Fruit fly (Drosophila melanogaster) whole organism, embryonic: ENCODE measurements around the gene Rpn11.

Experiments used
- Atf-2 ChIP-seq: fragments of 200-800 bp; sonication (Bioruptor generic); optimal IDR thresholded peaks from 2 replicates; lab custom pipeline; 2016; ENCODE audit warnings: missing biosample characterization, missing genetic modification characterization
- Bdp1 ChIP-seq: fragments of 200-800 bp; sonication (Bioruptor generic); optimal IDR thresholded peaks from 3 replicates; lab custom pipeline; 2016; ENCODE audit warnings: missing biosample characterization, missing genetic modification characterization
- CG11504 ChIP-seq: fragments of 200-800 bp; sonication (Bioruptor generic); optimal IDR thresholded peaks from 3 replicates; lab custom pipeline; 2019; ENCODE audit warnings: missing biosample characterization, mild to moderate bottlenecking, missing genetic modification characterization, moderate library complexity
- CG11695 ChIP-seq: fragments of 200-800 bp; sonication (Bioruptor generic); IDR thresholded peaks from 3 replicates; pipeline ENCODE4 v1.3.6; 2022; ENCODE audit warnings: missing biosample characterization, missing genetic modification characterization
- CG12769 ChIP-seq: fragments of 200-800 bp; sonication (Bioruptor generic); optimal IDR thresholded peaks from 2 replicates; lab custom pipeline; 2019; ENCODE audit warnings: missing biosample characterization, mild to moderate bottlenecking, missing genetic modification characterization, moderate library complexity
- CG13624 ChIP-seq: fragments of 200-800 bp; sonication (Bioruptor generic); optimal IDR thresholded peaks from 2 replicates; lab custom pipeline; 2016; ENCODE audit warnings: missing biosample characterization, missing genetic modification characterization
- CG14441 ChIP-seq: fragments of 200-800 bp; sonication (Bioruptor generic); IDR thresholded peaks from 2 replicates; pipeline ENCODE4 v1.3.6; 2022; ENCODE audit warnings: missing biosample characterization, missing genetic modification characterization
- CG1529 ChIP-seq: fragments of 200-800 bp; sonication (Bioruptor generic); optimal IDR thresholded peaks from 3 replicates; lab custom pipeline; 2018; ENCODE audit warnings: missing biosample characterization, missing genetic modification characterization
- CG17328 ChIP-seq: fragments of 200-800 bp; sonication (Bioruptor generic); IDR thresholded peaks from 2 replicates; pipeline ENCODE4 v1.3.6; 2022; ENCODE audit warnings: missing biosample characterization, missing genetic modification characterization
- CG17912 ChIP-seq: fragments of 200-800 bp; sonication (Bioruptor generic); optimal IDR thresholded peaks from 2 replicates; lab custom pipeline; 2018; ENCODE audit warnings: missing biosample characterization, mild to moderate bottlenecking, missing genetic modification characterization
- CG2116 ChIP-seq: fragments of 200-800 bp; sonication (Bioruptor generic); optimal IDR thresholded peaks from 3 replicates; lab custom pipeline; 2018; ENCODE audit warnings: missing biosample characterization, mild to moderate bottlenecking, missing genetic modification characterization
- CG2202 ChIP-seq: fragments of 200-800 bp; sonication (Bioruptor generic); optimal IDR thresholded peaks from 2 replicates; lab custom pipeline; 2018; ENCODE audit warnings: missing biosample characterization, mild to moderate bottlenecking, missing genetic modification characterization
- CG30431 ChIP-seq: fragments of 200-800 bp; sonication (Bioruptor generic); optimal IDR thresholded peaks from 2 replicates; lab custom pipeline; 2017; ENCODE audit warnings: missing biosample characterization, missing genetic modification characterization
- CG31365 ChIP-seq: fragments of 200-800 bp; sonication (Bioruptor generic); optimal IDR thresholded peaks from 2 replicates; lab custom pipeline; 2018; ENCODE audit warnings: missing biosample characterization, mild to moderate bottlenecking, missing genetic modification characterization
- CG33557 ChIP-seq: fragments of 200-800 bp; sonication (Bioruptor generic); optimal IDR thresholded peaks from 2 replicates; lab custom pipeline; 2019; ENCODE audit warnings: missing biosample characterization, mild to moderate bottlenecking, missing genetic modification characterization, moderate library complexity
- CG4617 ChIP-seq: fragments of 200-800 bp; sonication (Bioruptor generic); optimal IDR thresholded peaks from 3 replicates; lab custom pipeline; 2016; ENCODE audit warnings: missing biosample characterization, missing genetic modification characterization, borderline replicate concordance
- CG6175 ChIP-seq: fragments of 200-800 bp; sonication (Bioruptor generic); IDR thresholded peaks from 3 replicates; pipeline ENCODE4 v1.3.6; 2022; ENCODE audit warnings: missing biosample characterization, missing genetic modification characterization
- CG6683 ChIP-seq: fragments of 200-800 bp; sonication (Bioruptor generic); optimal IDR thresholded peaks from 2 replicates; lab custom pipeline; 2017; ENCODE audit warnings: missing biosample characterization, mild to moderate bottlenecking, missing genetic modification characterization, missing genetic modification reagents
- CG6854 ChIP-seq: fragments of 200-800 bp; sonication (Bioruptor generic); optimal IDR thresholded peaks from 3 replicates; lab custom pipeline; 2017; ENCODE audit warnings: missing biosample characterization, mild to moderate bottlenecking, missing genetic modification characterization
- CG7556 ChIP-seq: fragments of 200-800 bp; sonication (Bioruptor generic); optimal IDR thresholded peaks from 2 replicates; lab custom pipeline; 2017; ENCODE audit warnings: missing biosample characterization, mild to moderate bottlenecking, missing genetic modification characterization
- CG7839 ChIP-seq: fragments of 200-800 bp; sonication (Bioruptor generic); optimal IDR thresholded peaks from 3 replicates; lab custom pipeline; 2018; ENCODE audit warnings: missing biosample characterization, mild to moderate bottlenecking, missing genetic modification characterization, moderate library complexity
- CG8924 ChIP-seq: fragments of 200-800 bp; optimal IDR thresholded peaks from 3 replicates; lab custom pipeline; 2019; ENCODE audit warnings: missing biosample characterization, mild to moderate bottlenecking, missing genetic modification characterization, moderate library complexity
- CG9437 ChIP-seq: fragments of 200-800 bp; sonication (Bioruptor generic); optimal IDR thresholded peaks from 2 replicates; lab custom pipeline; 2018; ENCODE audit warnings: missing biosample characterization, mild to moderate bottlenecking, missing genetic modification characterization
- CG9817 ChIP-seq: fragments of 200-800 bp; sonication (Bioruptor generic); optimal IDR thresholded peaks from 2 replicates; lab custom pipeline; 2018; ENCODE audit warnings: missing biosample characterization, mild to moderate bottlenecking, missing genetic modification characterization, moderate library complexity
- CG9876 ChIP-seq: fragments of 200-800 bp; sonication (Bioruptor generic); optimal IDR thresholded peaks from 2 replicates; lab custom pipeline; 2016; ENCODE audit warnings: missing biosample characterization, missing genetic modification characterization
- CkIIα-i1 ChIP-seq: fragments of 200-800 bp; sonication (Bioruptor generic); IDR thresholded peaks from 2 replicates; pipeline ENCODE4 v1.3.6; 2022; ENCODE audit warnings: missing biosample characterization, missing genetic modification characterization
- D ChIP-seq, 2 experiments: fragments of 200-800 bp in 1 of 2; fragments of >200 bp in 1 of 2; sonication (Bioruptor generic) in 1 of 2; optimal IDR thresholded peaks; 2 replicates in 1 of 2; 3 replicates in 1 of 2; lab custom pipeline; 2017; ENCODE audit warnings: mild to moderate bottlenecking in 1 of 2, missing biosample characterization in 1 of 2, missing genetic modification characterization in 1 of 2, missing genetic modification reagents in 1 of 2
- D19A ChIP-seq: fragments of 200-800 bp; optimal IDR thresholded peaks from 3 replicates; lab custom pipeline; 2019; ENCODE audit warnings: missing biosample characterization, mild to moderate bottlenecking, missing genetic modification characterization, moderate library complexity
- Hr3 ChIP-seq: fragments of 200-800 bp; sonication (Bioruptor generic); optimal IDR thresholded peaks from 3 replicates; lab custom pipeline; 2016; ENCODE audit warnings: missing biosample characterization, missing genetic modification characterization
- Med ChIP-seq: fragments of 200-800 bp; sonication (Bioruptor generic); peaks from one replicate; lab custom pipeline; 2016; ENCODE audit warnings: missing biosample characterization, missing genetic modification characterization, mild to moderate bottlenecking, inconsistent platforms, moderate library complexity
- Mes4 ChIP-seq: fragments of 200-800 bp; sonication (Bioruptor generic); optimal IDR thresholded peaks from 2 replicates; lab custom pipeline; 2016; ENCODE audit warnings: missing biosample characterization, missing genetic modification characterization
- Mrtf ChIP-seq: fragments of 200-800 bp; sonication (Bioruptor generic); IDR thresholded peaks from 3 replicates; pipeline ENCODE4 v1.3.6; 2022; ENCODE audit warnings: missing biosample characterization, missing genetic modification characterization
- NK7.1 ChIP-seq: fragments of 200-800 bp; sonication (Bioruptor generic); optimal IDR thresholded peaks from 3 replicates; lab custom pipeline; 2016; ENCODE audit warnings: missing biosample characterization, missing genetic modification characterization
- Nf-YC ChIP-seq: fragments of 200-800 bp; optimal IDR thresholded peaks from 3 replicates; lab custom pipeline; 2019; ENCODE audit warnings: missing biosample characterization, mild to moderate bottlenecking, missing genetic modification characterization, moderate library complexity
- Ptx1 ChIP-seq: fragments of 200-800 bp; sonication (Bioruptor generic); IDR thresholded peaks from 2 replicates; pipeline ENCODE4 v1.3.6; 2022; ENCODE audit warnings: missing biosample characterization, missing genetic modification characterization
- Ravus ChIP-seq: fragments of 200-800 bp; sonication (Bioruptor generic); IDR thresholded peaks from 2 replicates; pipeline ENCODE4 v1.3.6; 2022; ENCODE audit warnings: missing biosample characterization, missing genetic modification characterization
- Ssrp ChIP-seq: fragments of 200-800 bp; sonication (Bioruptor generic); optimal IDR thresholded peaks from 2 replicates; lab custom pipeline; 2018; ENCODE audit warnings: missing biosample characterization, mild to moderate bottlenecking, missing genetic modification characterization, moderate library complexity
- ac ChIP-seq: fragments of 200-800 bp; sonication (Bioruptor generic); optimal IDR thresholded peaks from 3 replicates; lab custom pipeline; 2017; ENCODE audit warnings: missing biosample characterization, mild to moderate bottlenecking, missing genetic modification characterization
- ase ChIP-seq: fragments of 200-800 bp; sonication (Bioruptor generic); IDR thresholded peaks from 3 replicates; pipeline ENCODE4 v1.3.6; 2022; ENCODE audit warnings: missing biosample characterization, missing genetic modification characterization
- chn ChIP-seq: fragments of 200-800 bp; sonication (Bioruptor generic); optimal IDR thresholded peaks from 2 replicates; lab custom pipeline; 2016; ENCODE audit warnings: missing biosample characterization, missing genetic modification characterization
- hkb ChIP-seq, 2 experiments: fragments of 200-800 bp in 1 of 2; fragments of >200 bp in 1 of 2; sonication (Bioruptor generic) in 1 of 2; IDR thresholded peaks in 1 of 2; optimal IDR thresholded peaks in 1 of 2; 2 replicates each; pipeline versions ENCODE4 v1.3.6 to Lab custom; 2017 to 2022; ENCODE audit warnings: missing biosample characterization in 1 of 2, missing genetic modification characterization in 1 of 2
- kni ChIP-seq: fragments of 200-800 bp; sonication (Bioruptor generic); optimal IDR thresholded peaks from 3 replicates; lab custom pipeline; 2017; ENCODE audit warnings: mild to moderate bottlenecking, missing biosample characterization, missing genetic modification reagents, missing genetic modification characterization
- luna ChIP-seq: fragments of 200-800 bp; sonication (Bioruptor generic); optimal IDR thresholded peaks from 2 replicates; lab custom pipeline; 2016; ENCODE audit warnings: missing biosample characterization, missing genetic modification characterization
- pan ChIP-seq, 4 experiments: fragments of >200 bp in 3 of 4; fragments of 200-800 bp in 1 of 4; sonication (Bioruptor generic) in 1 of 4; optimal IDR thresholded peaks in 3 of 4; IDR thresholded peaks in 1 of 4; 2 replicates each; pipeline versions ENCODE4 v1.3.6 to Lab custom; 2017 to 2022; ENCODE audit warnings: missing biosample characterization in 2 of 4, missing genetic modification characterization in 2 of 4, mixed read lengths in 1 of 4
- sima ChIP-seq: fragments of 200-800 bp; sonication (Bioruptor generic); optimal IDR thresholded peaks from 2 replicates; lab custom pipeline; 2016; ENCODE audit warnings: missing biosample characterization, missing genetic modification characterization
- stwl ChIP-seq: fragments of 200-800 bp; sonication (Bioruptor generic); optimal IDR thresholded peaks from 3 replicates; lab custom pipeline; 2018; ENCODE audit warnings: missing biosample characterization, mild to moderate bottlenecking, missing genetic modification characterization, moderate library complexity
- trh ChIP-seq: fragments of 200-800 bp; sonication (Bioruptor generic); optimal IDR thresholded peaks from 2 replicates; lab custom pipeline; 2016; ENCODE audit warnings: missing biosample characterization, missing genetic modification characterization
- z ChIP-seq: fragments of 200-800 bp; sonication (Bioruptor generic); IDR thresholded peaks from 3 replicates; pipeline ENCODE4 v1.3.6; 2022; ENCODE audit warnings: missing biosample characterization, missing genetic modification characterization
- zen2 ChIP-seq: fragments of 200-800 bp; sonication (Bioruptor generic); IDR thresholded peaks from 3 replicates; pipeline ENCODE4 v1.3.6; 2022; ENCODE audit warnings: missing biosample characterization, missing genetic modification characterization; ENCODE audit not compliant: partially characterized antibody

The Rpn11 gene

dm6 chr2L:5059645-5060254, at the start of gene Rpn11 (continued):
- TF ChIP-seq Hr3 (GFP tag; lab: Kevin White, UChicago) (peak; percentile 74), ac (GFP tag; lab: Kevin White, UChicago) (no peak), sima (GFP tag; lab: Kevin White, UChicago) (no peak), CG13624 (peak; percentile 52), ase (no peak), CG1529 (GFP tag; lab: Kevin White, UChicago) (peak; percentile 22), NK7.1 (GFP tag; lab: Kevin White, UChicago) (no peak), luna (GFP tag; lab: Kevin White, UChicago) (no peak), CG6854 (GFP tag; lab: Kevin White, UChicago) (no peak), Bdp1 (GFP tag; lab: Kevin White, UChicago) (peak; percentile 15), CG4617 (GFP tag; lab: Kevin White, UChicago) (peak; percentile 54), stwl (tag; lab: Kevin White, UChicago) (peak; percentile 43), CG11695 (GFP tag; lab: Robert Waterston, UW) (no peak), Med (peak; percentile 81), hkb (optimal IDR thresholded peaks at IDR 0.05; lab: Kevin White, UChicago) (no peak), hkb (GFP tag; IDR thresholded peaks at IDR 0.05; lab: Robert Waterston, UW) (no peak), Ravus (GFP tag; lab: Robert Waterston, UW) (no peak), CG14441 (GFP tag; lab: Robert Waterston, UW) (peak; percentile 14; the same call in 1 of the 2 replicates), CG11504 (peak; percentile 73), CkIIα-i1 (no peak), CG8924 (tag; lab: Kevin White, UChicago) (peak; percentile 77), CG30431 (GFP tag; lab: Kevin White, UChicago) (no peak), Nf-YC (tag; lab: Kevin White, UChicago) (peak; percentile 75), chn (GFP tag; lab: Kevin White, UChicago) (no peak), CG7556 (GFP tag; lab: Kevin White, UChicago) (peak; percentile 72), CG17912 (GFP tag; lab: Kevin White, UChicago) (no peak), Ptx1 (GFP tag; lab: Robert Waterston, UW) (peak; percentile 58), CG2202 (no peak), trh (peak; percentile 36), CG6175 (no peak), z (no peak), Atf-2 (peak; percentile 31), CG9437 (GFP tag; lab: Kevin White, UChicago) (peak; percentile 55), kni (GFP tag; lab: Kevin White, UChicago) (no peak), D19A (tag; lab: Kevin White, UChicago) (peak; percentile 37), CG2116 (GFP tag; lab: Kevin White, UChicago) (peak; percentile 99), Mes4 (no peak), D (optimal IDR thresholded peaks at IDR 0.05; lab: Kevin White, UChicago) (no peak), D (GFP tag; optimal IDR thresholded peaks at IDR 0.05; lab: Kevin White, UChicago) (no peak), pan (optimal IDR thresholded peaks at IDR 0.05; lab: Kevin White, UChicago) (no peak), pan (GFP tag; optimal IDR thresholded peaks at IDR 0.05 in 1 of 2, IDR thresholded peaks at IDR 0.05 in 1 of 2) (peak in 1 of 2 experiments; percentile 44), CG7839 (tag; lab: Kevin White, UChicago) (peak; percentile 71), CG17328 (GFP tag; lab: Robert Waterston, UW) (no peak), CG6683 (GFP tag; lab: Kevin White, UChicago) (no peak), CG31365 (tag; lab: Kevin White, UChicago) (no peak), Ssrp (tag; lab: Kevin White, UChicago) (peak; percentile 69), zen2 (GFP tag; lab: Robert Waterston, UW) (no peak), CG9876 (no peak), CG9817 (peak; percentile 67), CG12769 (tag; lab: Kevin White, UChicago) (peak; percentile 25), CG33557 (peak; percentile 58), Mrtf (GFP tag; lab: Robert Waterston, UW) (no peak)
